Fruit fly (Drosophila melanogaster) whole organism, embryonic: ENCODE results near the gene r-cup.

ENCODE experiments used
- Asciz ChIP-seq: fragments of 200-800 bp; sonication (Bioruptor generic); optimal IDR thresholded peaks from 2 replicates; lab custom pipeline; 2017; ENCODE audit warnings: missing biosample characterization, mild to moderate bottlenecking, missing genetic modification characterization, missing genetic modification reagents
- Bgb ChIP-seq: fragments of 200-800 bp; sonication (Bioruptor generic); IDR thresholded peaks from 2 replicates; pipeline ENCODE4 v1.3.6; 2022; ENCODE audit warnings: missing biosample characterization, missing genetic modification characterization; ENCODE audit not compliant: partially characterized antibody
- C15 ChIP-seq: fragments of 200-800 bp; sonication (Bioruptor generic); IDR thresholded peaks from 3 replicates; pipeline ENCODE4 v1.3.6; 2022; ENCODE audit warnings: missing biosample characterization, missing genetic modification characterization
- CG12659 ChIP-seq: fragments of 200-800 bp; sonication (Bioruptor generic); optimal IDR thresholded peaks from 3 replicates; lab custom pipeline; 2017; ENCODE audit warnings: mild to moderate bottlenecking, missing biosample characterization, missing genetic modification reagents, missing genetic modification characterization
- CG13123 ChIP-seq: fragments of 200-800 bp; sonication (Bioruptor generic); optimal IDR thresholded peaks from 2 replicates; lab custom pipeline; 2016; ENCODE audit warnings: missing biosample characterization, missing genetic modification characterization
- CG14441 ChIP-seq: fragments of 200-800 bp; sonication (Bioruptor generic); IDR thresholded peaks from 2 replicates; pipeline ENCODE4 v1.3.6; 2022; ENCODE audit warnings: missing biosample characterization, missing genetic modification characterization
- CG16813 ChIP-seq: fragments of 200-800 bp; sonication (Bioruptor generic); IDR thresholded peaks from 3 replicates; pipeline ENCODE4 v1.3.6; 2022; ENCODE audit warnings: missing biosample characterization, missing genetic modification characterization; ENCODE audit not compliant: partially characterized antibody
- CG16815 ChIP-seq: fragments of 200-800 bp; sonication (Bioruptor generic); optimal IDR thresholded peaks from 3 replicates; lab custom pipeline; 2017; ENCODE audit warnings: missing biosample characterization, mild to moderate bottlenecking, missing genetic modification characterization
- CG17802 ChIP-seq: fragments of 200-800 bp; sonication (Bioruptor generic); optimal IDR thresholded peaks from 2 replicates; lab custom pipeline; 2018; ENCODE audit warnings: missing biosample characterization, mild to moderate bottlenecking, missing genetic modification characterization, moderate library complexity
- CG2199 ChIP-seq: fragments of 200-800 bp; sonication (Bioruptor generic); IDR thresholded peaks from 3 replicates; pipeline ENCODE4 v1.3.6; 2022; ENCODE audit warnings: missing biosample characterization, missing genetic modification characterization
- CG32772 ChIP-seq: fragments of 200-800 bp; sonication (Bioruptor generic); IDR thresholded peaks from 2 replicates; pipeline ENCODE4 v1.3.6; 2022; ENCODE audit warnings: missing biosample characterization, missing genetic modification characterization
- CG33213 ChIP-seq: fragments of 200-800 bp; sonication (Bioruptor generic); optimal IDR thresholded peaks from 3 replicates; lab custom pipeline; 2016; ENCODE audit warnings: missing biosample characterization, missing genetic modification characterization
- CG34224 ChIP-seq: fragments of 200-800 bp; sonication (Bioruptor generic); IDR thresholded peaks from 3 replicates; pipeline ENCODE4 v1.3.6; 2022; ENCODE audit warnings: missing biosample characterization, missing genetic modification characterization; ENCODE audit not compliant: partially characterized antibody
- CG3847 ChIP-seq: fragments of 200-800 bp; sonication (Bioruptor generic); IDR thresholded peaks from 2 replicates; pipeline ENCODE4 v1.3.6; 2022; ENCODE audit warnings: missing biosample characterization, missing genetic modification characterization
- CG5180 ChIP-seq: fragments of 200-800 bp; sonication (Bioruptor generic); optimal IDR thresholded peaks from 3 replicates; lab custom pipeline; 2017; ENCODE audit warnings: missing biosample characterization, missing genetic modification characterization, mild to moderate bottlenecking, moderate library complexity, missing genetic modification reagents
- CG6813 ChIP-seq: fragments of 200-800 bp; sonication (Bioruptor generic); optimal IDR thresholded peaks from 2 replicates; lab custom pipeline; 2017; ENCODE audit warnings: missing biosample characterization, missing genetic modification characterization, mild to moderate bottlenecking, moderate library complexity, missing genetic modification reagents
- CG7556 ChIP-seq: fragments of 200-800 bp; sonication (Bioruptor generic); optimal IDR thresholded peaks from 2 replicates; lab custom pipeline; 2017; ENCODE audit warnings: missing biosample characterization, mild to moderate bottlenecking, missing genetic modification characterization
- CG7963 ChIP-seq: fragments of 200-800 bp; sonication (Bioruptor generic); IDR thresholded peaks from 3 replicates; pipeline ENCODE4 v1.3.6; 2022; ENCODE audit warnings: missing biosample characterization, missing genetic modification characterization; ENCODE audit not compliant: partially characterized antibody
- CG8924 ChIP-seq: fragments of 200-800 bp; optimal IDR thresholded peaks from 3 replicates; lab custom pipeline; 2019; ENCODE audit warnings: missing biosample characterization, mild to moderate bottlenecking, missing genetic modification characterization, moderate library complexity
- CkIIα-i1 ChIP-seq: fragments of 200-800 bp; sonication (Bioruptor generic); IDR thresholded peaks from 2 replicates; pipeline ENCODE4 v1.3.6; 2022; ENCODE audit warnings: missing biosample characterization, missing genetic modification characterization
- CrebB ChIP-seq: fragments of 200-800 bp; sonication (Bioruptor generic); optimal IDR thresholded peaks from 3 replicates; lab custom pipeline; 2018; ENCODE audit warnings: missing biosample characterization, mild to moderate bottlenecking, missing genetic modification characterization
- D19B ChIP-seq: fragments of 200-800 bp; sonication (Bioruptor generic); optimal IDR thresholded peaks from 2 replicates; lab custom pipeline; 2017; ENCODE audit warnings: missing biosample characterization, mild to moderate bottlenecking, missing genetic modification characterization
- Dbx ChIP-seq: fragments of 200-800 bp; sonication (Bioruptor generic); IDR thresholded peaks from 3 replicates; pipeline ENCODE4 v1.3.6; 2022; ENCODE audit warnings: missing biosample characterization, missing genetic modification characterization
- Dfd ChIP-seq, 2 experiments: fragments of >200 bp; optimal IDR thresholded peaks; 2 replicates each; lab custom pipeline; 2017; ENCODE audit warnings: missing biosample characterization in 2 of 2, missing genetic modification characterization in 2 of 2
- Doc3 ChIP-seq: fragments of 200-800 bp; sonication (Bioruptor generic); IDR thresholded peaks from 3 replicates; pipeline ENCODE4 v1.3.6; 2022; ENCODE audit warnings: missing biosample characterization, missing genetic modification characterization; ENCODE audit not compliant: partially characterized antibody
- HLH4C ChIP-seq: fragments of 200-800 bp; sonication (Bioruptor generic); IDR thresholded peaks from 3 replicates; pipeline ENCODE4 v1.3.6; 2022; ENCODE audit warnings: missing biosample characterization, missing genetic modification characterization; ENCODE audit not compliant: partially characterized antibody
- Hsf ChIP-seq: fragments of 200-800 bp; sonication (Bioruptor generic); optimal IDR thresholded peaks from 3 replicates; lab custom pipeline; 2016; ENCODE audit warnings: missing biosample characterization, missing genetic modification characterization
- Kr ChIP-seq: fragments of 200-800 bp; sonication (Bioruptor generic); optimal IDR thresholded peaks from 2 replicates; lab custom pipeline; 2017; ENCODE audit warnings: missing biosample characterization, mild to moderate bottlenecking, missing genetic modification characterization
- MBD-R2 ChIP-seq: fragments of 200-800 bp; sonication (Bioruptor generic); IDR thresholded peaks from 2 replicates; pipeline ENCODE4 v1.3.6; 2022; ENCODE audit warnings: missing biosample characterization, missing genetic modification characterization
- MESR4 ChIP-seq: fragments of 200-800 bp; sonication (Bioruptor generic); optimal IDR thresholded peaks from 2 replicates; lab custom pipeline; 2018; ENCODE audit warnings: missing biosample characterization, mild to moderate bottlenecking, missing genetic modification characterization, moderate library complexity
- Nf-YC ChIP-seq: fragments of 200-800 bp; optimal IDR thresholded peaks from 3 replicates; lab custom pipeline; 2019; ENCODE audit warnings: missing biosample characterization, mild to moderate bottlenecking, missing genetic modification characterization, moderate library complexity
- Sry-β ChIP-seq: fragments of 200-800 bp; sonication (Bioruptor generic); optimal IDR thresholded peaks from 2 replicates; lab custom pipeline; 2018; ENCODE audit warnings: missing biosample characterization, mild to moderate bottlenecking, missing genetic modification characterization, moderate library complexity
- Taf1 ChIP-seq: fragments of 200-800 bp; sonication (Bioruptor generic); IDR thresholded peaks from 2 replicates; pipeline ENCODE4 v1.3.6; 2022; ENCODE audit warnings: missing biosample characterization, missing genetic modification characterization
- Usf ChIP-seq: fragments of 200-800 bp; sonication (Bioruptor generic); optimal IDR thresholded peaks from 2 replicates; lab custom pipeline; 2017; ENCODE audit warnings: missing genotype, missing biosample characterization, missing genetic modification characterization
- ase ChIP-seq: fragments of 200-800 bp; sonication (Bioruptor generic); IDR thresholded peaks from 3 replicates; pipeline ENCODE4 v1.3.6; 2022; ENCODE audit warnings: missing biosample characterization, missing genetic modification characterization
- bcd ChIP-seq: fragments of 200-800 bp; sonication (Bioruptor generic); optimal IDR thresholded peaks from 2 replicates; lab custom pipeline; 2017; ENCODE audit warnings: missing biosample characterization, mild to moderate bottlenecking, missing genetic modification characterization
- bsh ChIP-seq, 2 experiments: fragments of 200-800 bp; sonication (Bioruptor generic); optimal IDR thresholded peaks; 2 replicates each; lab custom pipeline; 2017 to 2018; ENCODE audit warnings: mild to moderate bottlenecking in 2 of 2, missing biosample characterization in 2 of 2, missing genetic modification characterization in 2 of 2, moderate library complexity in 1 of 2
- chinmo ChIP-seq: fragments of 200-800 bp; sonication (Bioruptor generic); IDR thresholded peaks from 4 replicates; pipeline ENCODE4 v1.3.6; 2022; ENCODE audit warnings: missing biosample characterization, missing genetic modification characterization; ENCODE audit not compliant: partially characterized antibody
- dimm ChIP-seq: fragments of 200-800 bp; sonication (Bioruptor generic); IDR thresholded peaks from 2 replicates; pipeline ENCODE4 v1.3.6; 2022; ENCODE audit warnings: missing biosample characterization, missing genetic modification characterization
- fu2 ChIP-seq: fragments of 200-800 bp; sonication (Bioruptor generic); optimal IDR thresholded peaks from 2 replicates; lab custom pipeline; 2016; ENCODE audit warnings: missing biosample characterization, missing genetic modification characterization
- gcm2 ChIP-seq: fragments of 200-800 bp; sonication (Bioruptor generic); optimal IDR thresholded peaks from 2 replicates; lab custom pipeline; 2016; ENCODE audit warnings: missing biosample characterization, missing genetic modification characterization
- hkb ChIP-seq, 2 experiments: fragments of 200-800 bp in 1 of 2; fragments of >200 bp in 1 of 2; sonication (Bioruptor generic) in 1 of 2; IDR thresholded peaks in 1 of 2; optimal IDR thresholded peaks in 1 of 2; 2 replicates each; pipeline versions ENCODE4 v1.3.6 to Lab custom; 2017 to 2022; ENCODE audit warnings: missing biosample characterization in 1 of 2, missing genetic modification characterization in 1 of 2
- luna ChIP-seq: fragments of 200-800 bp; sonication (Bioruptor generic); optimal IDR thresholded peaks from 2 replicates; lab custom pipeline; 2016; ENCODE audit warnings: missing biosample characterization, missing genetic modification characterization
- mld ChIP-seq: fragments of 200-800 bp; sonication (Bioruptor generic); IDR thresholded peaks from 3 replicates; pipeline ENCODE4 v1.3.6; 2022; ENCODE audit warnings: missing biosample characterization, missing genetic modification characterization; ENCODE audit not compliant: partially characterized antibody
- row ChIP-seq: fragments of 200-800 bp; sonication (Bioruptor generic); IDR thresholded peaks from 3 replicates; pipeline ENCODE4 v1.3.6; 2022; ENCODE audit warnings: missing biosample characterization, missing genetic modification characterization
- sens ChIP-seq: fragments of 200-800 bp; sonication (Bioruptor generic); peaks from one replicate; lab custom pipeline; 2016; ENCODE audit warnings: missing biosample characterization, missing genetic modification characterization
- sqz ChIP-seq: fragments of 200-800 bp; sonication (Bioruptor generic); optimal IDR thresholded peaks from 3 replicates; lab custom pipeline; 2018; ENCODE audit warnings: missing biosample characterization, mild to moderate bottlenecking, missing genetic modification characterization
- zen2 ChIP-seq: fragments of 200-800 bp; sonication (Bioruptor generic); IDR thresholded peaks from 3 replicates; pipeline ENCODE4 v1.3.6; 2022; ENCODE audit warnings: missing biosample characterization, missing genetic modification characterization; ENCODE audit not compliant: partially characterized antibody

The r-cup gene

dm6 chrX:21035208-21035937, 9.7 kb upstream of the r-cup start, which contains the start of gene Ntf-2 (continued):
- TF ChIP-seq CrebB (tag; lab: Kevin White, UChicago) (no peak), CG12659 (GFP tag; lab: Kevin White, UChicago) (peak; percentile 34), CG2199 (GFP tag; lab: Robert Waterston, UW) (no peak), D19B (no peak), chinmo (GFP tag; lab: Robert Waterston, UW) (0 out of 4 replicates have a peak, but pooled peaks have one; percentile 44), sqz (GFP tag; lab: Kevin White, UChicago) (no peak), CG3847 (GFP tag; lab: Robert Waterston, UW) (0 out of 2 replicates have a peak, but pooled peaks have one; percentile 17), Usf (GFP tag; lab: Kevin White, UChicago) (no peak), CG34224 (GFP tag; lab: Robert Waterston, UW) (peak; percentile 61), CG32772 (GFP tag; lab: Robert Waterston, UW) (no peak), fu2 (GFP tag; lab: Kevin White, UChicago) (no peak), Dfd (GFP tag; optimal IDR thresholded peaks at IDR 0.05; lab: Kevin White, UChicago) (no peak), CG6813 (no peak), Kr (GFP tag; lab: Kevin White, UChicago) (no peak), hkb (optimal IDR thresholded peaks at IDR 0.05; lab: Kevin White, UChicago) (no peak), hkb (GFP tag; IDR thresholded peaks at IDR 0.05; lab: Robert Waterston, UW) (no peak), ase (GFP tag; lab: Robert Waterston, UW) (no peak), Asciz (GFP tag; lab: Kevin White, UChicago) (no peak), Bgb (GFP tag; lab: Robert Waterston, UW) (peak; percentile 91), zen2 (GFP tag; lab: Robert Waterston, UW) (peak; percentile 76; the same call in 2 of the 3 replicates), CG16815 (no peak), Sry-β (GFP tag; lab: Kevin White, UChicago) (no peak), mld (GFP tag; lab: Robert Waterston, UW) (peak; percentile 81), CG17802 (tag; lab: Kevin White, UChicago) (no peak), row (GFP tag; lab: Robert Waterston, UW) (peak; percentile 55), bsh (GFP tag; optimal IDR thresholded peaks at IDR 0.05; lab: Kevin White, UChicago) (no peak), C15 (GFP tag; lab: Robert Waterston, UW) (no peak), CG14441 (GFP tag; lab: Robert Waterston, UW) (0 out of 2 replicates have a peak, but pooled peaks have one; percentile 35), CG16813 (GFP tag; lab: Robert Waterston, UW) (peak; percentile 89), CG33213 (GFP tag; lab: Kevin White, UChicago) (peak; percentile 38), sens (GFP tag; lab: Kevin White, UChicago) (peak; percentile 69), luna (GFP tag; lab: Kevin White, UChicago) (no peak), CG5180 (GFP tag; lab: Kevin White, UChicago) (no peak), Hsf (GFP tag; lab: Kevin White, UChicago) (peak; percentile 37), Nf-YC (tag; lab: Kevin White, UChicago) (no peak), CkIIα-i1 (GFP tag; lab: Robert Waterston, UW) (no peak), gcm2 (GFP tag; lab: Kevin White, UChicago) (no peak), HLH4C (GFP tag; lab: Robert Waterston, UW) (peak; percentile 80), MBD-R2 (peak; percentile 38; the same call in 1 of the 2 replicates), CG7556 (no peak), Dbx (GFP tag; lab: Robert Waterston, UW) (no peak), Doc3 (GFP tag; lab: Robert Waterston, UW) (peak; percentile 57; the same call in 2 of the 3 replicates), bcd (GFP tag; lab: Kevin White, UChicago) (no peak), Taf1 (no peak), MESR4 (peak; percentile 56), dimm (GFP tag; lab: Robert Waterston, UW) (no peak), CG7963 (GFP tag; lab: Robert Waterston, UW) (peak; percentile 89), CG13123 (no peak), CG8924 (no peak)
